Worm (Caenorhabditis elegans) whole organism, L3 larva: ENCODE measurements around the gene C50F4.12.

Experiments used
- elt-2 ChIP-seq: sonication (generic microtip); optimal IDR thresholded peaks from 2 replicates; lab custom pipeline; 2016; ENCODE audit warnings: missing genetic modification reagents, mild to moderate bottlenecking, missing genetic modification characterization, missing compliant biosample characterization
- jun-1 ChIP-seq: fragments of 150-350 bp; optimal IDR thresholded peaks from 2 replicates; lab custom pipeline; 2014; ENCODE audit warnings: missing biosample characterization, missing genetic modification reagents, missing genetic modification characterization
- lin-39 ChIP-seq: fragments of 150-350 bp; optimal IDR thresholded peaks from 2 replicates; lab custom pipeline; 2018; ENCODE audit warnings: missing biosample characterization, missing genetic modification reagents, missing genetic modification characterization
- nfya-1 ChIP-seq: sonication (generic microtip); optimal IDR thresholded peaks from 2 replicates; lab custom pipeline; 2017; ENCODE audit warnings: missing genetic modification characterization, mild to moderate bottlenecking, missing compliant biosample characterization, antibody characterized with exemption, moderate library complexity; ENCODE audit not compliant: insufficient read depth
- nhr-11 ChIP-seq: fragments of 150-350 bp; optimal IDR thresholded peaks from 2 replicates; lab custom pipeline; 2014; ENCODE audit warnings: missing biosample characterization, missing genetic modification characterization
- pha-4 ChIP-seq: fragments of 150-350 bp; optimal IDR thresholded peaks from 2 replicates; lab custom pipeline; 2014; ENCODE audit warnings: missing biosample characterization, missing genetic modification reagents, missing genetic modification characterization
- snpc-4 ChIP-seq: fragments of 150-350 bp; optimal IDR thresholded peaks from 2 replicates; lab custom pipeline; 2014; ENCODE audit warnings: missing biosample characterization, missing genetic modification characterization

DNA sequence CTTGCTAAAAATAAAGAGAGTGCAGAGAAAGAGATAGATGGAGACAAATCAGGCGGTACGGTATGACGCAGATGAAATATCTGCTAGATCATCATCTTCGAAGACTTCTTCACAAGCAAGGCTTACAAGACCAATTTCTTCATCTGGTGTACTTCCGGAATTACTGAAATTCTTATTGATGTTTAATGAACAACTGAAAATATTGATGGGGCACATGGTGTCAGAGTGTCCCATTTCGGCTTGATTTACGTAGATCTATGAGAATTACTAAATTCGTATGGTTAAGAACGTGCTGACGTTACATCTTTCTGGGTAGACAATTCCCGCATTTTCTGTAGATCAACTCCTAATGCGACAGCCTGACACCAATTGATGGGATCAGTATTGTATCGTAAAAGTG lies 17.1 kb upstream of the C50F4.12 start:
- TF ChIP-seq snpc-4 (no peak), nhr-11 (tag; lab: Kevin White, UChicago) (no peak), pha-4 (tag; lab: Kevin White, UChicago) (no peak), jun-1 (tag; lab: Kevin White, UChicago) (no peak), lin-39 (no peak), nfya-1 (no peak), elt-2 (tag; lab: Kevin White, UChicago) (no peak)
